Worm (Caenorhabditis elegans) whole organism, late embryonic: ENCODE data around the gene cest-35.1.

Experiments used
- pqm-1 ChIP-seq: sonication (generic microtip); optimal IDR thresholded peaks from 2 replicates; lab custom pipeline; 2016; ENCODE audit warnings: missing genetic modification characterization, missing compliant biosample characterization
- sox-4 ChIP-seq: sonication (generic microtip); optimal IDR thresholded peaks from 2 replicates; lab custom pipeline; 2017; ENCODE audit warnings: mild to moderate bottlenecking, missing genetic modification characterization, inconsistent platforms, missing compliant biosample characterization

DNA sequence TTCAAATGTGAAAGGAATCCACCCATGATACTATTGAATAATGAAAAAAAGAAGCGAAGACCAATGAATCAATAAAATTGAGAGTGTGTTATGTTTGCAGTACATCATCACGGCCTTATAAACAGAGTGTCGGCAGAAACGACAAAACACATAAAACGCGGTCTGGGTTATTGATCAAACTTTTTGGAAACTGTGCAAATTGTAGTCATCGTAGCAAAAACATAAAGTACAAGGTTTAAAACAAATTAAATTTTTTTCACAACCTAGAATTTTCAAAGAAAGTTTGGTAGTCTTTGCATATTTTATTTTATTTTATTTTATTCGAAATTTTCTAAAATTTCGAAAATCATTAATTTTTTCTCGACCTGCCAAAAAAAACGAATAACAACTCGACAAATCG is at the start of gene cest-35.1:
- TF ChIP-seq pqm-1 (tag; lab: Kevin White, UChicago) (no peak), sox-4 (no peak)
